Worm (Caenorhabditis elegans): ENCODE data around the gene F42A10.9.

Gene F42A10.9

ce11 chrIII:6202440-6202839, 38.1 kb downstream of the F42A10.9 start:
- no peak for TF ChIP-seq tbx-2 (tag; optimal IDR thresholded peaks at IDR 0.05)

- peak; percentile 39 for TF ChIP-seq unc-42 (tag; optimal IDR thresholded peaks at IDR 0.05)
- TF ChIP-seq K09A11.1 (tag; optimal IDR thresholded peaks at IDR 0.05; ENCODE audit: insufficient read depth), result no peak
- TF ChIP-seq unc-55 (GFP tag; optimal IDR thresholded peaks at IDR 0.05), result peak; percentile 16
- no peak for TF ChIP-seq ceh-14 (tag; optimal IDR thresholded peaks at IDR 0.05)
- TF ChIP-seq tbx-2 (tag; optimal IDR thresholded peaks at IDR 0.05), result peak; percentile 32
- peak; percentile 78 for TF ChIP-seq ceh-31 (tag; optimal IDR thresholded peaks at IDR 0.05)
- no peak for TF ChIP-seq dmd-4 (tag; optimal IDR thresholded peaks at IDR 0.05; ENCODE audit: borderline replicate concordance)
- TF ChIP-seq ahr-1 (tag; optimal IDR thresholded peaks at IDR 0.05), result no peak
- peak; percentile 63 for TF ChIP-seq rnt-1 (tag; optimal IDR thresholded peaks at IDR 0.05)
- TF ChIP-seq C38D4.7 (GFP tag; optimal IDR thresholded peaks at IDR 0.05), result no peak
- peak; percentile 33 for TF ChIP-seq ceh-18 (tag; optimal IDR thresholded peaks at IDR 0.05)
- TF ChIP-seq nfya-1 (tag; optimal IDR thresholded peaks at IDR 0.05), result peak; percentile 82
- TF ChIP-seq ceh-48 (tag; optimal IDR thresholded peaks at IDR 0.05), result no peak
- TF ChIP-seq gmeb-2 (tag; optimal IDR thresholded peaks at IDR 0.05), result no peak
- TF ChIP-seq hlh-30 (tag; optimal IDR thresholded peaks at IDR 0.05; ENCODE audit: insufficient read depth), result peak; percentile 81
- TF ChIP-seq elt-2 (tag; optimal IDR thresholded peaks at IDR 0.05), result peak; percentile 2
Observed at ce11 chrIII:6206161-6206853, 41.9 kb downstream of the F42A10.9 start, which contains the start of the genes sna-3 and rps-3. Gene sna-3, minus strand, starts transcription at chrIII:6206211. Gene rps-3, plus strand, starts transcription at chrIII:6206803.

ce11 chrIII:6207046-6207445, 42.7 kb downstream of the F42A10.9 start:
- no peak for TF ChIP-seq nfya-1 (tag; optimal IDR thresholded peaks at IDR 0.05)
- no peak for TF ChIP-seq tbx-7 (tag; optimal IDR thresholded peaks at IDR 0.05)
- no peak for TF ChIP-seq ttx-3 (tag; optimal IDR thresholded peaks at IDR 0.05)
- no peak for TF ChIP-seq lin-11 (tag; optimal IDR thresholded peaks at IDR 0.05)
- no peak for TF ChIP-seq K02D7.2 (tag; optimal IDR thresholded peaks at IDR 0.05)
- TF ChIP-seq rnt-1 (tag; optimal IDR thresholded peaks at IDR 0.05), result no peak
- no peak for TF ChIP-seq pat-9 (tag; optimal IDR thresholded peaks at IDR 0.05)
- TF ChIP-seq dve-1 (tag; optimal IDR thresholded peaks at IDR 0.05), result no peak
- no peak for TF ChIP-seq ceh-31 (tag; optimal IDR thresholded peaks at IDR 0.05)
- TF ChIP-seq ceh-2 (tag; optimal IDR thresholded peaks at IDR 0.05), result no peak
- no peak for TF ChIP-seq ceh-9 (tag; optimal IDR thresholded peaks at IDR 0.05)
- no peak for TF ChIP-seq ceh-14 (tag; optimal IDR thresholded peaks at IDR 0.05)
- no peak for TF ChIP-seq zip-5 (tag; optimal IDR thresholded peaks at IDR 0.05)
- TF ChIP-seq odd-2 (tag; optimal IDR thresholded peaks at IDR 0.05), result no peak
- TF ChIP-seq unc-55 (GFP tag; optimal IDR thresholded peaks at IDR 0.05), result no peak

ce11 chrIII:6207881-6208280, 43.5 kb downstream of the F42A10.9 start, which contains the start of gene C23G10.2:
Gene C23G10.2, plus strand, starts transcription at chrIII:6208064.
- TF ChIP-seq pha-4 (tag; optimal IDR thresholded peaks at IDR 0.05), result no peak

ce11 chrIII:6208984-6209383, 44.6 kb downstream of the F42A10.9 start, which contains the start of gene C23G10.1:
Gene C23G10.1, plus strand, starts transcription at chrIII:6209284.
- TF ChIP-seq ceh-18 (tag; optimal IDR thresholded peaks at IDR 0.05), result no peak
- no peak for TF ChIP-seq Y22D7AL.16 (tag; optimal IDR thresholded peaks at IDR 0.05)
- no peak for TF ChIP-seq ceh-24 (tag; optimal IDR thresholded peaks at IDR 0.05)
- no peak for TF ChIP-seq pat-9 (tag; optimal IDR thresholded peaks at IDR 0.05)
- no peak for TF ChIP-seq F13H6.1 (tag; optimal IDR thresholded peaks at IDR 0.05)
- TF ChIP-seq elt-4 (tag; optimal IDR thresholded peaks at IDR 0.05), result no peak
- TF ChIP-seq sox-2 (GFP tag; IDR thresholded peaks at IDR 0.05), result no peak
- no peak for TF ChIP-seq elt-2 (tag; optimal IDR thresholded peaks at IDR 0.05)
- no peak for TF ChIP-seq lim-6 (tag; optimal IDR thresholded peaks at IDR 0.05)
- no peak for TF ChIP-seq K02D7.2 (tag; optimal IDR thresholded peaks at IDR 0.05)
- TF ChIP-seq pha-4 (tag; optimal IDR thresholded peaks at IDR 0.05), result no peak
- no peak for TF ChIP-seq odd-2 (tag; optimal IDR thresholded peaks at IDR 0.05)
- TF ChIP-seq ceh-22 (tag; optimal IDR thresholded peaks at IDR 0.05), result no peak
- no peak for TF ChIP-seq ceh-2 (tag; optimal IDR thresholded peaks at IDR 0.05)
- TF ChIP-seq hlh-13 (GFP tag; optimal IDR thresholded peaks at IDR 0.05), result no peak
- no peak for TF ChIP-seq zip-5 (tag; optimal IDR thresholded peaks at IDR 0.05)
- TF ChIP-seq C08G9.2 (tag; optimal IDR thresholded peaks at IDR 0.05), result no peak
